Worm (Caenorhabditis elegans) whole organism, midembryonic: ENCODE measurements around the gene cct-2.

Experiments
- T22C8.4 ChIP-seq: fragments of 200-800 bp; sonication (Bioruptor generic); IDR thresholded peaks from 2 replicates; pipeline ENCODE4 v1.3.6; 2022; ENCODE audit warnings: missing genetic modification characterization, missing compliant biosample characterization
- cog-1 ChIP-seq: sonication (generic microtip); optimal IDR thresholded peaks from 2 replicates; lab custom pipeline; 2016; ENCODE audit warnings: missing genetic modification characterization, missing compliant biosample characterization
- flt-1 ChIP-seq: fragments of 200-800 bp; sonication (Bioruptor generic); IDR thresholded peaks from 2 replicates; pipeline ENCODE4 v1.3.6; 2022; ENCODE audit warnings: missing genetic modification characterization, missing compliant biosample characterization
- klf-2 ChIP-seq: fragments of 200-800 bp; sonication (Bioruptor generic); conservative IDR thresholded peaks from 2 replicates; pipeline ENCODE4 v1.3.6; 2022; ENCODE audit warnings: missing genetic modification reagents, missing genetic modification characterization, missing compliant biosample characterization
- med-1 ChIP-seq: sonication (generic microtip); optimal IDR thresholded peaks from 2 replicates; lab custom pipeline; 2017; ENCODE audit warnings: missing genetic modification characterization, mild to moderate bottlenecking, missing compliant biosample characterization, antibody characterized with exemption, missing genetic modification reagents; ENCODE audit not compliant: insufficient read depth
- ref-1 ChIP-seq: fragments of 200-800 bp; sonication (Bioruptor generic); conservative IDR thresholded peaks from 2 replicates; pipeline ENCODE4 v1.3.6; 2022; ENCODE audit warnings: missing genetic modification reagents, missing genetic modification characterization, missing compliant biosample characterization
- tab-1 ChIP-seq: fragments of 200-800 bp; sonication (Bioruptor generic); IDR thresholded peaks from 2 replicates; pipeline ENCODE4 v1.3.6; 2022; ENCODE audit warnings: missing genetic modification characterization, missing compliant biosample characterization
- ztf-23 ChIP-seq: fragments of 200-800 bp; sonication (Bioruptor generic); IDR thresholded peaks from 2 replicates; pipeline ENCODE4 v1.3.6; 2022; ENCODE audit warnings: missing genetic modification reagents, missing genetic modification characterization, missing compliant biosample characterization
- ztf-29 ChIP-seq: fragments of 200-800 bp; sonication (Bioruptor generic); IDR thresholded peaks from 2 replicates; pipeline ENCODE4 v1.3.6; 2022; ENCODE audit warnings: missing genetic modification reagents, missing genetic modification characterization, missing compliant biosample characterization

The cct-2 gene

ce11 chrII:8973516-8974043, 46.0 kb downstream of the cct-2 start, which contains the start of gene tomm-40:
tomm-40 (minus strand) TSS chrII:8973566.
- TF ChIP-seq T22C8.4 (GFP tag; lab: Robert Waterston, UW) (no peak), med-1 (GFP tag; lab: Kevin White, UChicago) (no peak), ref-1 (GFP tag; lab: Robert Waterston, UW) (no peak), ztf-29 (no peak), cog-1 (tag; lab: Kevin White, UChicago) (no peak), flt-1 (GFP tag; lab: Robert Waterston, UW) (no peak), ztf-23 (GFP tag; lab: Robert Waterston, UW) (no peak), tab-1 (GFP tag; lab: Robert Waterston, UW) (no peak), klf-2 (no peak)
